Worm (Caenorhabditis elegans) whole organism, L4/young adult: ENCODE results near the gene emb-9.

Source experiments
- W03F9.2 ChIP-seq: fragments of 150-350 bp; optimal IDR thresholded peaks from 2 replicates; lab custom pipeline; 2014; ENCODE audit warnings: missing biosample characterization, missing genetic modification characterization
- dao-5 ChIP-seq: sonication (generic microtip); optimal IDR thresholded peaks from 2 replicates; lab custom pipeline; 2016; ENCODE audit warnings: missing genotype, missing genetic modification characterization, moderate library complexity, missing compliant biosample characterization
- him-1 ChIP-seq: sonication (generic microtip); optimal IDR thresholded peaks from 2 replicates; lab custom pipeline; 2016; ENCODE audit warnings: missing genotype, missing genetic modification reagents, missing genetic modification characterization, missing compliant biosample characterization

- TF ChIP-seq him-1 (tag; lab: Kevin White, UChicago) (no peak), dao-5 (tag; lab: Kevin White, UChicago) (no peak), W03F9.2 (tag; lab: Kevin White, UChicago) (no peak)
Observed at ce11 chrIII:9328732-9329131, 15.5 kb downstream of the emb-9 start.
